Fruit fly (Drosophila melanogaster) whole organism, embryonic: ENCODE results near the gene Elp4.

ENCODE experiments used
- Ada2b ChIP-seq: fragments of 200-800 bp; sonication (Bioruptor generic); IDR thresholded peaks from 2 replicates; pipeline ENCODE4 v1.3.6; 2022; ENCODE audit warnings: missing biosample characterization, missing genetic modification characterization
- Atf-2 ChIP-seq: fragments of 200-800 bp; sonication (Bioruptor generic); optimal IDR thresholded peaks from 2 replicates; lab custom pipeline; 2016; ENCODE audit warnings: missing biosample characterization, missing genetic modification characterization
- BtbVII ChIP-seq: fragments of 200-800 bp; sonication (Bioruptor generic); optimal IDR thresholded peaks from 3 replicates; lab custom pipeline; 2017; ENCODE audit warnings: missing biosample characterization, mild to moderate bottlenecking, missing genetic modification characterization
- Bteb2 ChIP-seq: fragments of 200-800 bp; sonication (Bioruptor generic); optimal IDR thresholded peaks from 2 replicates; lab custom pipeline; 2016; ENCODE audit warnings: missing biosample characterization, missing genetic modification characterization
- CG10979 ChIP-seq: fragments of 200-800 bp; sonication (Bioruptor generic); optimal IDR thresholded peaks from 2 replicates; lab custom pipeline; 2018; ENCODE audit warnings: missing biosample characterization, mild to moderate bottlenecking, missing genetic modification characterization, moderate library complexity
- CG14860 ChIP-seq: fragments of 200-800 bp; sonication (Bioruptor generic); IDR thresholded peaks from 3 replicates; pipeline ENCODE4 v1.3.6; 2022; ENCODE audit warnings: missing biosample characterization, missing genetic modification characterization; ENCODE audit not compliant: partially characterized antibody
- CG16815 ChIP-seq: fragments of 200-800 bp; sonication (Bioruptor generic); optimal IDR thresholded peaks from 3 replicates; lab custom pipeline; 2017; ENCODE audit warnings: missing biosample characterization, mild to moderate bottlenecking, missing genetic modification characterization
- CG17359 ChIP-seq: fragments of 200-800 bp; sonication (Bioruptor generic); optimal IDR thresholded peaks from 3 replicates; lab custom pipeline; 2018; ENCODE audit warnings: missing biosample characterization, mild to moderate bottlenecking, missing genetic modification characterization, moderate library complexity
- CG2116 ChIP-seq: fragments of 200-800 bp; sonication (Bioruptor generic); optimal IDR thresholded peaks from 3 replicates; lab custom pipeline; 2018; ENCODE audit warnings: missing biosample characterization, mild to moderate bottlenecking, missing genetic modification characterization
- CG2120 ChIP-seq: fragments of 200-800 bp; sonication (Bioruptor generic); optimal IDR thresholded peaks from 3 replicates; lab custom pipeline; 2016; ENCODE audit warnings: missing biosample characterization, missing genetic modification characterization
- CG30020 ChIP-seq: fragments of 200-800 bp; optimal IDR thresholded peaks from 2 replicates; lab custom pipeline; 2019; ENCODE audit warnings: missing biosample characterization, mild to moderate bottlenecking, missing genetic modification characterization, moderate library complexity
- CG32772 ChIP-seq: fragments of 200-800 bp; sonication (Bioruptor generic); IDR thresholded peaks from 2 replicates; pipeline ENCODE4 v1.3.6; 2022; ENCODE audit warnings: missing biosample characterization, missing genetic modification characterization
- CG4404 ChIP-seq: fragments of 200-800 bp; sonication (Bioruptor generic); IDR thresholded peaks from 2 replicates; pipeline ENCODE4 v1.3.6; 2022; ENCODE audit warnings: missing biosample characterization, missing genetic modification characterization
- CG5245 ChIP-seq: fragments of 200-800 bp; sonication (Bioruptor generic); optimal IDR thresholded peaks from 3 replicates; lab custom pipeline; 2016; ENCODE audit warnings: missing biosample characterization, missing genetic modification characterization
- CG6175 ChIP-seq: fragments of 200-800 bp; sonication (Bioruptor generic); IDR thresholded peaks from 3 replicates; pipeline ENCODE4 v1.3.6; 2022; ENCODE audit warnings: missing biosample characterization, missing genetic modification characterization
- CG7839 ChIP-seq: fragments of 200-800 bp; sonication (Bioruptor generic); optimal IDR thresholded peaks from 3 replicates; lab custom pipeline; 2018; ENCODE audit warnings: missing biosample characterization, mild to moderate bottlenecking, missing genetic modification characterization, moderate library complexity
- CG7928 ChIP-seq: fragments of 200-800 bp; sonication (Bioruptor generic); optimal IDR thresholded peaks from 2 replicates; lab custom pipeline; 2017; ENCODE audit warnings: missing biosample characterization, mild to moderate bottlenecking, missing genetic modification characterization
- CG7963 ChIP-seq: fragments of 200-800 bp; sonication (Bioruptor generic); IDR thresholded peaks from 3 replicates; pipeline ENCODE4 v1.3.6; 2022; ENCODE audit warnings: missing biosample characterization, missing genetic modification characterization; ENCODE audit not compliant: partially characterized antibody
- CG8924 ChIP-seq: fragments of 200-800 bp; optimal IDR thresholded peaks from 3 replicates; lab custom pipeline; 2019; ENCODE audit warnings: missing biosample characterization, mild to moderate bottlenecking, missing genetic modification characterization, moderate library complexity
- Doc3 ChIP-seq: fragments of 200-800 bp; sonication (Bioruptor generic); IDR thresholded peaks from 3 replicates; pipeline ENCODE4 v1.3.6; 2022; ENCODE audit warnings: missing biosample characterization, missing genetic modification characterization; ENCODE audit not compliant: partially characterized antibody
- Dref ChIP-seq: fragments of 200-800 bp; sonication (Bioruptor generic); IDR thresholded peaks from 2 replicates; pipeline ENCODE4 v1.3.6; 2022; ENCODE audit warnings: missing biosample characterization, missing genetic modification characterization
- Fer1 ChIP-seq: fragments of 200-800 bp; sonication (Bioruptor generic); optimal IDR thresholded peaks from 2 replicates; lab custom pipeline; 2017; ENCODE audit warnings: missing biosample characterization, mild to moderate bottlenecking, missing genetic modification characterization
- HLH54F ChIP-seq: fragments of 200-800 bp; sonication (Bioruptor generic); optimal IDR thresholded peaks from 3 replicates; lab custom pipeline; 2016; ENCODE audit warnings: missing biosample characterization, missing genetic modification characterization
- Jarid2 ChIP-seq: fragments of 200-800 bp; sonication (Bioruptor generic); optimal IDR thresholded peaks from 3 replicates; lab custom pipeline; 2017; ENCODE audit warnings: mild to moderate bottlenecking, missing biosample characterization, missing genetic modification reagents, missing genetic modification characterization
- Lhr ChIP-seq: fragments of 200-800 bp; sonication (Bioruptor generic); optimal IDR thresholded peaks from 3 replicates; lab custom pipeline; 2017; ENCODE audit warnings: mild to moderate bottlenecking, missing biosample characterization, missing genetic modification reagents, missing genetic modification characterization
- Neu2 ChIP-seq: fragments of 200-800 bp; sonication (Bioruptor generic); optimal IDR thresholded peaks from 3 replicates; lab custom pipeline; 2016; ENCODE audit warnings: missing biosample characterization, missing genetic modification characterization, borderline replicate concordance
- Rfx ChIP-seq: fragments of 200-800 bp; sonication (Bioruptor generic); IDR thresholded peaks from 2 replicates; pipeline ENCODE4 v1.3.6; 2022; ENCODE audit warnings: missing biosample characterization, missing genetic modification characterization
- Sry-δ ChIP-seq: fragments of 200-800 bp; sonication (Bioruptor generic); optimal IDR thresholded peaks from 2 replicates; lab custom pipeline; 2016; ENCODE audit warnings: missing biosample characterization, missing genetic modification characterization
- Ssrp ChIP-seq: fragments of 200-800 bp; sonication (Bioruptor generic); optimal IDR thresholded peaks from 2 replicates; lab custom pipeline; 2018; ENCODE audit warnings: missing biosample characterization, mild to moderate bottlenecking, missing genetic modification characterization, moderate library complexity
- btn ChIP-seq: fragments of 200-800 bp; sonication (Bioruptor generic); optimal IDR thresholded peaks from 2 replicates; lab custom pipeline; 2016; ENCODE audit warnings: missing biosample characterization, missing genetic modification characterization
- cad ChIP-seq: fragments of >200 bp; optimal IDR thresholded peaks from 2 replicates; lab custom pipeline; 2017; ENCODE audit warnings: missing biosample characterization, missing genetic modification characterization
- cato ChIP-seq: fragments of 200-800 bp; sonication (Bioruptor generic); optimal IDR thresholded peaks from 2 replicates; lab custom pipeline; 2016; ENCODE audit warnings: missing biosample characterization, missing genetic modification characterization, borderline replicate concordance
- cg ChIP-seq: fragments of 200-800 bp; sonication (Bioruptor generic); optimal IDR thresholded peaks from 3 replicates; lab custom pipeline; 2019; ENCODE audit warnings: missing biosample characterization, mild to moderate bottlenecking, missing genetic modification characterization, moderate library complexity
- crp ChIP-seq, 2 experiments: fragments of 200-800 bp; sonication (Bioruptor generic); optimal IDR thresholded peaks; 2 replicates in 1 of 2; 3 replicates in 1 of 2; lab custom pipeline; 2017; ENCODE audit warnings: missing biosample characterization in 2 of 2, missing genetic modification characterization in 2 of 2, mild to moderate bottlenecking in 1 of 2, moderate library complexity in 1 of 2
- dimm ChIP-seq: fragments of 200-800 bp; sonication (Bioruptor generic); IDR thresholded peaks from 2 replicates; pipeline ENCODE4 v1.3.6; 2022; ENCODE audit warnings: missing biosample characterization, missing genetic modification characterization
- fd3F ChIP-seq: fragments of 200-800 bp; sonication (Bioruptor generic); optimal IDR thresholded peaks from 2 replicates; lab custom pipeline; 2018; ENCODE audit warnings: missing biosample characterization, mild to moderate bottlenecking, missing genetic modification characterization, moderate library complexity
- insv ChIP-seq, 2 experiments: fragments of 200-800 bp; sonication (Bioruptor generic); optimal IDR thresholded peaks; 3 replicates each; lab custom pipeline; 2016 to 2018; ENCODE audit warnings: missing biosample characterization in 2 of 2, missing genetic modification characterization in 2 of 2
- mam ChIP-seq: fragments of 200-800 bp; sonication (Bioruptor generic); optimal IDR thresholded peaks from 3 replicates; lab custom pipeline; 2016; ENCODE audit warnings: missing biosample characterization, missing genetic modification characterization
- phol ChIP-seq: fragments of 200-800 bp; sonication (Bioruptor generic); optimal IDR thresholded peaks from 3 replicates; lab custom pipeline; 2018; ENCODE audit warnings: missing biosample characterization, mild to moderate bottlenecking, missing genetic modification characterization, moderate library complexity
- pros ChIP-seq: fragments of 200-800 bp; sonication (Bioruptor generic); optimal IDR thresholded peaks from 3 replicates; lab custom pipeline; 2019; ENCODE audit warnings: missing biosample characterization, mild to moderate bottlenecking, missing genetic modification characterization, moderate library complexity
- ro ChIP-seq: fragments of 200-800 bp; sonication (Bioruptor generic); IDR thresholded peaks from 2 replicates; pipeline ENCODE4 v1.3.6; 2022; ENCODE audit warnings: missing biosample characterization, missing genetic modification characterization
- sens ChIP-seq: fragments of 200-800 bp; sonication (Bioruptor generic); peaks from one replicate; lab custom pipeline; 2016; ENCODE audit warnings: missing biosample characterization, missing genetic modification characterization
- sisA ChIP-seq: fragments of 200-800 bp; sonication (Bioruptor generic); IDR thresholded peaks from 2 replicates; pipeline ENCODE4 v1.3.6; 2022; ENCODE audit warnings: missing biosample characterization, missing genetic modification characterization
- slou ChIP-seq: fragments of 200-800 bp; sonication (Bioruptor generic); optimal IDR thresholded peaks from 3 replicates; lab custom pipeline; 2016; ENCODE audit warnings: missing biosample characterization, missing genetic modification characterization
- sug ChIP-seq: fragments of 200-800 bp; optimal IDR thresholded peaks from 2 replicates; lab custom pipeline; 2019; ENCODE audit warnings: missing biosample characterization, mild to moderate bottlenecking, missing genetic modification characterization, moderate library complexity
- trh ChIP-seq: fragments of 200-800 bp; sonication (Bioruptor generic); optimal IDR thresholded peaks from 2 replicates; lab custom pipeline; 2016; ENCODE audit warnings: missing biosample characterization, missing genetic modification characterization
- twi ChIP-seq: fragments of 200-800 bp; optimal IDR thresholded peaks from 2 replicates; lab custom pipeline; 2019; ENCODE audit warnings: missing biosample characterization, mild to moderate bottlenecking, missing genetic modification characterization, moderate library complexity
- usp ChIP-seq: fragments of >200 bp; optimal IDR thresholded peaks from 2 replicates; lab custom pipeline; 2017; ENCODE audit warnings: missing biosample characterization, missing genetic modification characterization
- zf30C ChIP-seq: fragments of 200-800 bp; sonication (Bioruptor generic); optimal IDR thresholded peaks from 3 replicates; lab custom pipeline; 2018; ENCODE audit warnings: missing biosample characterization, mild to moderate bottlenecking, missing genetic modification characterization

Elp4 gene

dm6 chr2L:5546518-5547287, 22.8 kb downstream of the Elp4 start, which contains the start of gene Oscillin (continued):
- TF ChIP-seq HLH54F (GFP tag; lab: Kevin White, UChicago) (no peak), CG17359 (tag; lab: Kevin White, UChicago) (peak; percentile 91), CG16815 (GFP tag; lab: Kevin White, UChicago) (peak; percentile 18), CG6175 (no peak), Fer1 (peak; percentile 87), cato (GFP tag; lab: Kevin White, UChicago) (no peak), sens (GFP tag; lab: Kevin White, UChicago) (peak; percentile 87), CG4404 (GFP tag; lab: Robert Waterston, UW) (peak; percentile 45), CG2116 (GFP tag; lab: Kevin White, UChicago) (peak; percentile 77), CG7839 (peak; percentile 88), sug (tag; lab: Kevin White, UChicago) (peak; percentile 66), Sry-δ (peak; percentile 32), Ssrp (tag; lab: Kevin White, UChicago) (peak; percentile 85), slou (GFP tag; lab: Kevin White, UChicago) (peak; percentile 62), CG2120 (GFP tag; lab: Kevin White, UChicago) (peak; percentile 12), Neu2 (no peak), Ada2b (peak; percentile 73), fd3F (GFP tag; lab: Kevin White, UChicago) (peak; percentile 74), Lhr (GFP tag; lab: Kevin White, UChicago) (no peak), btn (no peak), Doc3 (GFP tag; lab: Robert Waterston, UW) (peak; percentile 45; the same call in 2 of the 3 replicates), CG5245 (GFP tag; lab: Kevin White, UChicago) (peak; percentile 67), Rfx (GFP tag; lab: Robert Waterston, UW) (peak; percentile 87), trh (GFP tag; lab: Kevin White, UChicago) (peak; percentile 67), CG32772 (GFP tag; lab: Robert Waterston, UW) (peak; percentile 82), CG7963 (GFP tag; lab: Robert Waterston, UW) (peak; percentile 77), twi (peak; percentile 56), crp (GFP tag; optimal IDR thresholded peaks at IDR 0.05; lab: Kevin White, UChicago) (peak in 1 of 2 experiments; percentile 33), CG14860 (GFP tag; lab: Robert Waterston, UW) (peak; percentile 83), CG10979 (tag; lab: Kevin White, UChicago) (peak; percentile 88), CG7928 (GFP tag; lab: Kevin White, UChicago) (no peak), cad (GFP tag; lab: Kevin White, UChicago) (no peak), mam (GFP tag; lab: Kevin White, UChicago) (peak; percentile 41), phol (tag; lab: Kevin White, UChicago) (peak; percentile 89), sisA (GFP tag; lab: Robert Waterston, UW) (peak; percentile 73; the same call in 1 of the 2 replicates), usp (GFP tag; lab: Kevin White, UChicago) (no peak), pros (GFP tag; lab: Kevin White, UChicago) (peak; percentile 36), Dref (no peak), CG8924 (tag; lab: Kevin White, UChicago) (peak; percentile 84), Atf-2 (GFP tag; lab: Kevin White, UChicago) (peak; percentile 66), Bteb2 (peak; percentile 79), ro (GFP tag; lab: Robert Waterston, UW) (peak; percentile 51; the same call in 1 of the 2 replicates), dimm (GFP tag; lab: Robert Waterston, UW) (no peak), BtbVII (peak; percentile 76), cg (GFP tag; lab: Kevin White, UChicago) (peak; percentile 75), zf30C (GFP tag; lab: Kevin White, UChicago) (no peak), Jarid2 (GFP tag; lab: Kevin White, UChicago) (no peak), CG30020 (tag; lab: Kevin White, UChicago) (peak; percentile 51), insv (GFP tag; optimal IDR thresholded peaks at IDR 0.05; lab: Kevin White, UChicago) (peak in 1 of 2 experiments; percentile 35)
